Fruit fly (Drosophila melanogaster) whole organism, embryonic: Measurements from ENCODE around the gene CG44005.

ENCODE experiments used
- CG17568 ChIP-seq: fragments of 200-800 bp; sonication (Bioruptor generic); optimal IDR thresholded peaks from 2 replicates; lab custom pipeline; 2018; ENCODE audit warnings: missing biosample characterization, mild to moderate bottlenecking, missing genetic modification characterization, moderate library complexity
- CG3163 ChIP-seq: fragments of 200-800 bp; sonication (Bioruptor generic); optimal IDR thresholded peaks from 3 replicates; lab custom pipeline; 2016; ENCODE audit warnings: missing biosample characterization, missing genetic modification characterization
- Usf ChIP-seq: fragments of 200-800 bp; sonication (Bioruptor generic); optimal IDR thresholded peaks from 2 replicates; lab custom pipeline; 2017; ENCODE audit warnings: missing genotype, missing biosample characterization, missing genetic modification characterization
- al ChIP-seq: fragments of 200-800 bp; sonication (Bioruptor generic); IDR thresholded peaks from 2 replicates; pipeline ENCODE4 v1.3.6; 2022; ENCODE audit warnings: missing biosample characterization, missing genetic modification characterization
- bigmax ChIP-seq: fragments of 200-800 bp; sonication (Bioruptor generic); optimal IDR thresholded peaks from 2 replicates; lab custom pipeline; 2018; ENCODE audit warnings: missing biosample characterization, mild to moderate bottlenecking, missing genetic modification characterization
- danr ChIP-seq: fragments of 200-800 bp; sonication (Bioruptor generic); IDR thresholded peaks from 2 replicates; pipeline ENCODE4 v1.3.6; 2022; ENCODE audit warnings: missing biosample characterization, missing genetic modification characterization
- exex ChIP-seq: fragments of 200-800 bp; sonication (Bioruptor generic); optimal IDR thresholded peaks from 4 replicates; lab custom pipeline; 2018; ENCODE audit warnings: missing biosample characterization, mild to moderate bottlenecking, missing genetic modification characterization, moderate library complexity
- otp ChIP-seq: fragments of 200-800 bp; sonication (Bioruptor generic); IDR thresholded peaks from 3 replicates; pipeline ENCODE4, ENCODE4 v1.3.6; 2022; ENCODE audit warnings: missing biosample characterization, missing genetic modification characterization

DNA sequence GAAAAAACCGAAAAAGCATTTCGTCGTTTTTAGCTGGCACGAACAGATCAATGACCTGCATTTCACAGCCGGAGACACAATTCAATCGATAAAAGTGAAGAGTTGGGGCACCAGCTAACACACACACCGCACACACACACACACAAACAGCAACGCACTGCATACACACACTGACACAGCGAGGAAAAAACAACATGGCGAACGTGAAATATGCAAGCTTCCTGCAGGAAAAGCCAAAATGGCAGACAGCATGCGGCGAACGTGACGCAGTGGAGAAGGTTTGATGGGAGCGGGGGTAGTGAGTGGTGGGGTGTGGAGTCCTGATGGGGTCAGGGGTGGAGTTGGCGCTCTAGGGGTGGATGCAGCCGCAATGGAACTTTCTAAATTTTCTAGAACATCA, 12.1 kb upstream of the CG44005 start:
- TF ChIP-seq al (GFP tag; lab: Robert Waterston, UW) (no peak), danr (GFP tag; lab: Robert Waterston, UW) (no peak), exex (tag; lab: Kevin White, UChicago) (no peak), otp (GFP tag; lab: Robert Waterston, UW) (no peak), CG3163 (GFP tag; lab: Kevin White, UChicago) (no peak), bigmax (GFP tag; lab: Kevin White, UChicago) (no peak), Usf (GFP tag; lab: Kevin White, UChicago) (no peak), CG17568 (GFP tag; lab: Kevin White, UChicago) (no peak)
